In the genomic region with DNA sequence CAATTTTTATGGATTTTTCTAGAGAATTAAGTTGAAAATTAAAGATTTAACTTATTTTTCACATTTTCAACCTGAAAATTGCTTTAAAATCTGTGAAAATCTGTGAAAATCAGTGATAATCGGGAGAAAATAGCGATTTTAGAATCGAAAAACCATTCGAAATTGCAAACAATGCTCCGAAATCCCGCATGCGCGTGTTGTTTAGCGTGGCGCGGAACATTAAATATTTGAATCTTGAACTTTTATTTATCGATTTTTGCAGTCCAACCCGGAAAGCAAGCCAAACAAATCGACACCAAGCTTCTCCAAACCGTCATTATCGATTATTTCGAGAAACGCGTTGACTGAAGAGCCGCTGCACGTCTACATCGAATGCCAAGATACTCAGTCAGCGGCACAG, we compare ENCODE assay signal across 4 worm cellular contexts.
A peak's percentile ranks its signal among the peaks of the same experiment; 100 is the strongest.
TF ChIP-seq lines count a peak whose summit lies in the region.

No protein-coding gene starts in this region.

TF ChIP-seq in whole organism, L4 larva, 104 proteins besides CTCF, POLR2A, EP300 and RAD21:
- TF ChIP-seq tag-97 (GFP tag; IDR thresholded peaks at IDR 0.05; lab: Robert Waterston, UW) (no peak), ceh-28 (tag; optimal IDR thresholded peaks at IDR 0.05; lab: Kevin White, UChicago) (peak; percentile 29), Y48G9A.11 (GFP tag; IDR thresholded peaks at IDR 0.05; lab: Robert Waterston, UW) (peak; percentile 94), T20F7.1 (GFP tag; optimal IDR thresholded peaks at IDR 0.05; lab: Kevin White, UChicago) (peak; percentile 45)

TF ChIP-seq in whole organism, late embryonic, 69 proteins besides CTCF, POLR2A, EP300 and RAD21:
- TF ChIP-seq ceh-48 (tag; optimal IDR thresholded peaks at IDR 0.05; lab: Kevin White, UChicago) (peak; percentile 19), pax-1 (tag; optimal IDR thresholded peaks at IDR 0.05; lab: Kevin White, UChicago) (no peak)

TF ChIP-seq in whole organism, midembryonic, 9 proteins besides CTCF, POLR2A, EP300 and RAD21:
- TF ChIP-seq T22C8.4 (GFP tag; IDR thresholded peaks at IDR 0.05; lab: Robert Waterston, UW) (peak; percentile 28; the same call in 1 of the 2 replicates), med-1 (GFP tag; optimal IDR thresholded peaks at IDR 0.05; lab: Kevin White, UChicago; ENCODE audit: insufficient read depth) (no peak), cog-1 (tag; optimal IDR thresholded peaks at IDR 0.05; lab: Kevin White, UChicago) (no peak), ztf-29 (GFP tag; IDR thresholded peaks at IDR 0.05; lab: Robert Waterston, UW) (no peak), flt-1 (GFP tag; IDR thresholded peaks at IDR 0.05; lab: Robert Waterston, UW) (no peak)

TF ChIP-seq in whole organism, young adult, 124 proteins besides CTCF, POLR2A, EP300 and RAD21:
- peak; percentile 87 for TF ChIP-seq attf-3 (GFP tag; conservative IDR thresholded peaks at IDR 0.05; lab: Robert Waterston, UW)
- TF ChIP-seq dox-1 (GFP tag; IDR thresholded peaks at IDR 0.05; lab: Robert Waterston, UW) = no peak
